Worm (Caenorhabditis elegans) whole organism, L4/young adult: ENCODE data around the gene pals-38.

ENCODE experiments used
- W03F9.2 ChIP-seq: fragments of 150-350 bp; optimal IDR thresholded peaks from 2 replicates; lab custom pipeline; 2014; ENCODE audit warnings: missing biosample characterization, missing genetic modification characterization
- dao-5 ChIP-seq: sonication (generic microtip); optimal IDR thresholded peaks from 2 replicates; lab custom pipeline; 2016; ENCODE audit warnings: missing genotype, missing genetic modification characterization, moderate library complexity, missing compliant biosample characterization
- him-1 ChIP-seq: sonication (generic microtip); optimal IDR thresholded peaks from 2 replicates; lab custom pipeline; 2016; ENCODE audit warnings: missing genotype, missing genetic modification reagents, missing genetic modification characterization, missing compliant biosample characterization

The pals-38 gene

DNA sequence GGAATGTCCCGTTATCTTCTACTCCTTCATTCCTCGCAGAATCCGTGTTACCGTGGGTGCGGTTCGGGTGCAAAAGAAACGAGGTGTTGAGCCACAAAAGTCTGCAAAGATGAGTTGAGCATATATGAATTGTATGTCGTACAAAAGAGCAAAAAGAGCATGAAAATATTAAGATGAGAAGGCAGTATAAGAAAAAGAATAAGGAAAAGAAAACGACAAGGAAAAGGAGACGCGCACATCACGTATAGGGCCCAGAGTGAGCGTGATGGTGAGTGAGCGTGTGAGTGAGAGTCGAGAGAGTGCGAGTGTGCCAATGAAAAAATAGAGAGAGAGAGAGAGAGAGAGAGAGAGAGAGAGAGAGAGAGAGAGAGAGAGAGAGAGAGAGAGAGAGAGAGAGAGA, 16.1 kb upstream of the pals-38 start, which contains the start of gene egl-10:
TSS of gene egl-10 (minus strand) at position 101 of the 400 bp plus-strand sequence.
- TF ChIP-seq him-1 (tag; lab: Kevin White, UChicago): no peak
- TF ChIP-seq dao-5 (tag; lab: Kevin White, UChicago): no peak
- TF ChIP-seq W03F9.2 (tag; lab: Kevin White, UChicago): no peak

DNA sequence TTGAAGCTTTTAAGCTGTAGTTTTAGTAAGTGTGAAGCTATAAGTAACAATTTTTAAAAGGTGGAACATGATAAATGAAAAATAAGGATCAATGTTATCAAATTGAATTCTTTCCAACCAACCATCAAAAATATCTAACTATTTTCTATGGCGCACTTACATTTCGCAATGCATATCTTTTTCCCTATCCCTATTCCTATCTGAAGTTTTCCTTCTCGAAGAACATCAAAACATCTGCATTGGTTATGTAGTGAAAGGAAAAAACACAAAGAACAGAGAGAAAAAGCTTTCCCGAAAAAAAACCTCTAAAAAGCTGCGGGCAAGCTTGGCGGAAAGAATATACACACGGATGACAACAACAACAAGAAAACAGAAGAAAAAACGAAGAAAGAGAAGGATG, 13.8 kb upstream of the pals-38 start:
- TF ChIP-seq dao-5 (tag; lab: Kevin White, UChicago) (no peak), W03F9.2 (tag; lab: Kevin White, UChicago) (no peak), him-1 (tag; lab: Kevin White, UChicago) (no peak)

DNA sequence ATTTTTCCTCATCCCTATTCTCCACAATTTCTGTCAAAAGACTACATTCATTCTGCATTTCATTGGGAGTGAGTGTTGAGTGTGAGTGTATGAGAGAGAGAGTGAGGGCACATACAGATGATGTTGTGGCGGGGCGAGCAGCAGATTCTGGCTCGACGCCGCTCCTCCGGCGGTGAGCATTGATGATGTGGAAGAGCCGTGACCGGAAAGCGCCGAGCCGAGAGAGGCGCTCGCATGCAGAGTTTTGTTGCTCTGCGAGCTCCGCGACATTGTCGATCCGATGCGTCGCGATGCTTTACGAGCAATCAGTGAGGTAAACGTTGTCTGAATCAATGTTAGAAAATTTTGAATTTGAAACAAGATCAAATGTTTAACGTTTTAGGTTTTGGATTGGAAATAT, 8.9 kb upstream of the pals-38 start:
- TF ChIP-seq dao-5 (tag; lab: Kevin White, UChicago): no peak
- TF ChIP-seq him-1 (tag; lab: Kevin White, UChicago): peak; percentile 12

DNA sequence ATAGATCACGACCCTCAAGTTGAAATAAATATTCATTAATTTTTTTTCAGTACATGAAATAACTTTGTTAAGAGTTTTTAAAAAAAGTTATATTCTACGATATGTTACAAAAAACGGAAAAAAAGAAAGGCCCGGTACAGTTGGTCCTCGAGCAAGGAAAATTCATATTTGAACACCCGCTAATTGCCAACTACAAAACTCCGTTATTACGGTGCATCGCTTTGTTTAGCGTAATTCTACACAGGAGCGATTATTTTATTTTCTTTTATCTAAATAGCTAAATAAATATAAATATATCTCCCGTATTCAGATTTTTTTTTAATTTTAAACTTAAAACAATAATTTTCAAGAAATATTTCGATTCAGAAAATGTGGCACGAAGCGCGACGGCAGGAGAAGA, 3.6 kb upstream of the pals-38 start, which contains the start of gene F28C1.1:
TSS of gene F28C1.1 (plus strand) at position 365 of the 400 bp plus-strand sequence.
- no peak for TF ChIP-seq him-1 (tag; lab: Kevin White, UChicago)
- TF ChIP-seq dao-5 (tag; lab: Kevin White, UChicago): no peak
- TF ChIP-seq W03F9.2 (tag; lab: Kevin White, UChicago): no peak

DNA sequence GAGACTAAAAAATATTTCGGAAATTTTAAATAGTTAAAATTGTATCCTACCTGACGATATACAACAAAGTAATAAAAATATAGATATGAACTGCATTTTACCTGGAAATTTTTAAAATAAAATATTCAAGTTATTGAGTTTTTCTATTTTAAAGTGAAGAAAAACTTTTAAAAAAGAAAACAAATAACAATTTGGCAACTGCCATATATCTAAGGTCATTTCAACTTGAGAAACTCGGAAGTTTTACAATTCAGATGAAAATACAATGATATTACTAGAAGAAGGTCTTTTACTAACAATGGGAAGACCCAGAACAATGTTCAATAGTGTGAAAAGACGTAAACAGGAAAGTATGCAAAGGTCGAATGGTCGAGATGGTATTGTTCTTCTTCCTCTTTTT, 3.1 kb upstream of the pals-38 start, which contains the start of gene C54D10.10:
TSS of gene C54D10.10 (minus strand) at position 101 of the 400 bp plus-strand sequence.
- no peak for TF ChIP-seq W03F9.2 (tag; lab: Kevin White, UChicago)
- no peak for TF ChIP-seq dao-5 (tag; lab: Kevin White, UChicago)

DNA sequence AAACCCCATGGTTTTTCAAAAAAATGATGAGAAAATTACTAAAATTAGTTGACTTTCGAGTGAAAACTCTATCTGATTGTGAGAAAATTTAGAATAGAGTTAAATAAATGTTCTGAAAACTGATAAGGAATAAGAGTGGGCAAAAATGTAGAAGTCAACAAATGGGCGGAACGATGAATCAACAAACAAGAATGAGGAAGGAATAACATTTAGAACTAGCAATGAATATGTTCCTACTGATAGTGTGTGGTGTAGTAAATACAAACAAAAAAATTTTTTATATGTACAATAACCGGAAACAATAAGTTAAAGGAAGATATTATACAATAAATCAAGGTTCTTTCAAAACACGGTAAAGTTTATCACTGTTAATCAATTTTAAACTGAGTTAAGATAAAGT, 3.0 kb downstream of the pals-38 start, which contains the start of gene pals-39:
TSS of gene pals-39 (minus strand) at position 101 of the 400 bp plus-strand sequence.
- TF ChIP-seq W03F9.2 (tag; lab: Kevin White, UChicago) (no peak), him-1 (tag; lab: Kevin White, UChicago) (no peak), dao-5 (tag; lab: Kevin White, UChicago) (no peak)

DNA sequence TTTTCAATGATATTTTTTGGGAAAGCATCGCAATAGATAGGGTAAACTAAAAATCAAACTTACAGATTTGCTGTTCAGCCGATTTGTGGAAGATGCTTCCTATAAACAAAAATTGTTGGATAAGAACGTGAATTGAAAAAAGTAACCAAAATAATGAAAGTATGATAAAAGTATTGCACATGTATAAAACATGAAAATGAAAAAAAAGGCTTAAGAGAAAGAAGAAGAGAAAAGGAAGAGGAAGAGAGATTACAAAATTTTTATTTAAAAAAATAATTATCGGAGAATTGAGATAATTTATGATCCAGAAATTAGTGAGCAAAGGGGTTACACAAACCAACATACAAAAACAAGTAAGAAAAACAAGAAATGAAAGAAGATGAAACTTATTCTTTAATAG, 5.4 kb downstream of the pals-38 start, which contains the start of gene pals-37:
TSS of gene pals-37 (minus strand) at position 101 of the 400 bp plus-strand sequence.
- no peak for TF ChIP-seq him-1 (tag; lab: Kevin White, UChicago)

DNA sequence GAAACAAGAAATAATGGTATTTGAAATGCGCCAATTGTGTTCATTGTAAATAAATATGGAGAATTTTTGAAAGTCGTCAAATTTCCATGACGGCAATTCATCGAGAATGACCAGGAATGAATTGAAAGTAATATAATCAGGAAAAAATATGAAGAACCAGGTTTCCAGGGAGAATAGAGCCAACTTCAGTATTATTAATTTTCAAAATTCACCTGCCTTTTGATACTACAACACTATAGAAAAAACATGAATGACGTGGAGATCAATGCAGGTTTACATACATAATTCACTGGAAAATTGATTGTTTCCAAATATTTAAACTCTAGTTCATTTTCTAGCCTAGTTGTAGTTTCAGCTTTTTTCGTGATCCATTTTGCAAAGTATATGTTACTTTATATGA, 13.1 kb downstream of the pals-38 start, which contains the start of gene srh-25:
TSS of gene srh-25 (minus strand) at position 101 of the 400 bp plus-strand sequence.
- TF ChIP-seq dao-5 (tag; lab: Kevin White, UChicago): no peak
- TF ChIP-seq him-1 (tag; lab: Kevin White, UChicago): no peak
- TF ChIP-seq W03F9.2 (tag; lab: Kevin White, UChicago): no peak

DNA sequence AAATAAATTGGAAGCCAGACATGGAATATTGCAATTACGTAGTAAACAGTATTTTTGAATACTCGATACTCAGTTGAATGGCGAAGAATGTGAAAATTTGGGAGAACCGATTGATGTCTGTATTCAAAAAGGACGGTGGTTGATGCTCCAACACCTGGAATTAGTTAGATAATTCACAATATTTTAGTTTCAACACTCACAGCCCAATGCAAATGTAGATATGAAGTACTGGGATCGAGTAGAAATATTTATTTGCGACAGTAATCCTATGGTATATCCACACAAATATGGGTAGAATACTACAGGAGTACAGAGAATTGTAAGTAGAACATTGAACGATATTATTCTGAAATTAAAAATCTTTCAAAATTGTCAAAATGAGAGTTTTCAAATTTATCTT, 13.7 kb downstream of the pals-38 start:
- TF ChIP-seq dao-5 (tag; lab: Kevin White, UChicago) (no peak), him-1 (tag; lab: Kevin White, UChicago) (no peak), W03F9.2 (tag; lab: Kevin White, UChicago) (no peak)

DNA sequence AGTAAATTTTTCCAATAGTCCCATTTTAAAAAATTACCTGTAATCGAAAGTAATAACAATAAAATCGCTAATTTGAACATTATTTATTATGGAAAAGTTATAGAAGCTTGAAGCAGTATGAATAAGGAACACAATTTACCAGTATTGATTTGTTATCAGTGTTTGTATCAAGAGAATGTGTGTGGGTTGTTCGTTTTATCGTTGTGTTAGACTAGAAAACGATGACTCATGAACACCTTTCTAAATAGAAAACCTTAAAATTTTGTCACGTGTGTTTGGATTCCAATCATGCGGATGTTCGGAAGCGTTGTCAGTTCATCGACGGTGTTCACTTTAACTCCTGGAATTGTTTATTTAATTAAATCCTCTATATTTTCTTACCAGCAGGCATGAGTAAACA, 14.7 kb downstream of the pals-38 start, which contains the start of gene C54D10.13:
TSS of gene C54D10.13 (minus strand) at position 179 of the 400 bp plus-strand sequence.
- TF ChIP-seq dao-5 (tag; lab: Kevin White, UChicago): no peak
- no peak for TF ChIP-seq him-1 (tag; lab: Kevin White, UChicago)
- TF ChIP-seq W03F9.2 (tag; lab: Kevin White, UChicago): no peak

DNA sequence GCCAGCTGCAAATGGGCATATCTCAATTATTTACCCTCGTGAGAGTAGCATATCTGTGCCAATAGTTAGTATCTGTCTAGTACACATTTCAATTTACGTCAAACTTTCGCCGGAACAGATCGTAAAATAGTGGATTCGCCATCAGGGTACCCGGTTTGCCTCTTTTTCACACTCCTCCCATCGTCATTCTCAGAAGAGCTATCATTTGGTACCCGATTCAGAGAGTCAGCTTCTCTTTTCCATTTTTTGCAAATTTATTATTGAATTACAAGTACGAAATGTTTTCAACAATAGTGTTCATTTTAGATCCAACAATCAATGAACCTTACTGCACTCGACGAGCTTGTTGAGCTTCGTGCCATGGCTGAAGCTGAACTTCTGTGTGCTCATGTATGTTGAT, 17.8 kb downstream of the pals-38 start, which contains the start of gene C54D10.5:
TSS of gene C54D10.5 (plus strand) at position 301 of the 400 bp plus-strand sequence.
- TF ChIP-seq him-1 (tag; lab: Kevin White, UChicago): no peak
- TF ChIP-seq dao-5 (tag; lab: Kevin White, UChicago): no peak
- no peak for TF ChIP-seq W03F9.2 (tag; lab: Kevin White, UChicago)

DNA sequence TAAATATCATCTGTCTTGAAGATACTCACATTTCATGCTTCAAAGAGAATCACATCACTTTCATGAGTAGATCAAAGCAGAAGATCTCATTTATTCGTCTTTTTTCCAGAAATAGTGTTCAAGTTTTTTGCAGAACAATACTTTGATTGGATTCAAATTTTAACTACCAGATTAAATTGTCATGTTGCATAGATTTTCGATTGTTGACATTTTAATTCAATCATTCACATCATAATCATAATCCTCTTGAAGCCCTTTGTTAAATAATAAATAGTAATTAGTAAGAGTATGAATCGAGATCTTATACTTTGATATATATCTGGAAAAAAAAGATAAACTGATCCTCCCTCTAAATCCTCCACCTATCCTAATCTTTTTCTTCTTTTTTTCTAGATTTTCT, 19.0 kb downstream of the pals-38 start:
- no peak for TF ChIP-seq dao-5 (tag; lab: Kevin White, UChicago)
- TF ChIP-seq him-1 (tag; lab: Kevin White, UChicago): no peak
- TF ChIP-seq W03F9.2 (tag; lab: Kevin White, UChicago): no peak

DNA sequence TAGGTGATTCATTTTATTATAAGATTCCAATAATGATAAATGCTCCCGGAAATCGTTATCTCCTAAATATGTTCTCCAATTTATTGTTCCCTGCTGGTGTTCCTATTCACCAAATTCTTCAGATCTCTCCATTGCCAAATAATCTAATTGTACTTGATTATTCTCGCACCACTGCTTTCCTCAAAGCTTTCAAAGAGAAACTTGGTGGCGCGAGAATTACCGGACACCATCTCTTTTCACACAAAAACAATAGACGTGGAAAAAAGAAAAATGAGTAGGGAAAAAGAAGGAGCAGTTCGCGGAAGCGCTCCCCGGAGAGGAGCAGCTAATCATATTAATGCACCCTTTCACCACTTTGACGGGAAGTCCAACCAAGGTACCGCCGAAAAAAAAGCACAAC, 25.4 kb downstream of the pals-38 start:
- TF ChIP-seq dao-5 (tag; lab: Kevin White, UChicago) (no peak), him-1 (tag; lab: Kevin White, UChicago) (no peak), W03F9.2 (tag; lab: Kevin White, UChicago) (no peak)

DNA sequence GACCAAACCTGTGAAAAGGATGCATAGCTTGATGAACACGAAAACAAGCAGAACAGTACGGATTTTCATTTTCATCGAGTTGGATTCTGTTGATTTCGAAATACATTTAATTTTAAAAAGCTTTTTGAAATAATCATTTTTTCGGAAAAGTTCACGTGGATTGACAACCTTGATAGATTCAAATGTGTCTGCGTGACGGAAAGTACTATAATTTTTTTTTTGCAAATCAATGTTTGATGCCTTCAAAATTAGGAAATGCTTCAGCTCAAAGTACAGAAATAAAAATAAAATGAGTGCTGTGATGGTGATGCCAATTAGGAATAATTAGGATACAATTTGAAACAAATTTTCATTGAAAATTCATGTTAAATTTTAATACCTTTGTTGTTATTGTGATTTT, 26.0 kb downstream of the pals-38 start, which contains the start of gene C54D10.4:
TSS of gene C54D10.4 (minus strand) at position 101 of the 400 bp plus-strand sequence.
- TF ChIP-seq W03F9.2 (tag; lab: Kevin White, UChicago): no peak
- no peak for TF ChIP-seq him-1 (tag; lab: Kevin White, UChicago)
